Worm (Caenorhabditis elegans): ENCODE measurements around the gene pdzd-8.

Gene pdzd-8

DNA sequence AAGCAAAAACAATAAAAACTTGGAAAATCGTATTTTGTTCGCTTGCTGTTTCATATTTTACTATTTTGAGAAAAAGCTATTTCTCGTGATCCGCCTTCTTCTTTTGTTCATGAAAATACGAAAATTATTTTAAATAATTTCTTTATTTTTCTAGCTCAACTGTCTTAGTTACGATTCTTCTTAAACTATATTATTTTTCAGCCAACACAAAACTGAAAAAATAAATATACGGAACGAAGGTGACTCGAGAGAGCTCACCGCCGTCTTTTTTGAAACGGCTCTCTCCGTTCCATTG lies at the start of gene pdzd-8:
Gene pdzd-8, plus strand, starts transcription at position 196 of the 295 bp plus-strand sequence.
- no peak for TF ChIP-seq mab-5 (tag; optimal IDR thresholded peaks at IDR 0.05)
- no peak for TF ChIP-seq nhr-237 (tag; optimal IDR thresholded peaks at IDR 0.05)
- no peak for TF ChIP-seq aly-2 (tag; optimal IDR thresholded peaks at IDR 0.05)
- no peak for TF ChIP-seq sma-3 (GFP tag; optimal IDR thresholded peaks at IDR 0.05)
- TF ChIP-seq ama-1 (optimal IDR thresholded peaks at IDR 0.05): no peak
- TF ChIP-seq nhr-25 (tag; optimal IDR thresholded peaks at IDR 0.05): no peak
- TF ChIP-seq elt-3 (tag; optimal IDR thresholded peaks at IDR 0.05): no peak
- TF ChIP-seq fos-1 (tag; optimal IDR thresholded peaks at IDR 0.05): no peak
- TF ChIP-seq mbf-1 (tag; optimal IDR thresholded peaks at IDR 0.05): no peak
- no peak for TF ChIP-seq peb-1 (tag; optimal IDR thresholded peaks at IDR 0.05)
- no peak for TF ChIP-seq sem-4 (tag; optimal IDR thresholded peaks at IDR 0.05)
- no peak for TF ChIP-seq unc-39 (tag; optimal IDR thresholded peaks at IDR 0.05)
- no peak for TF ChIP-seq snpc-4 (tag; optimal IDR thresholded peaks at IDR 0.05)
- TF ChIP-seq sma-9 (GFP tag; optimal IDR thresholded peaks at IDR 0.05): no peak
- no peak for TF ChIP-seq sma-9 (tag; optimal IDR thresholded peaks at IDR 0.05)
- TF ChIP-seq zag-1 (tag; optimal IDR thresholded peaks at IDR 0.05): no peak
- no peak for TF ChIP-seq lsy-2 (tag; optimal IDR thresholded peaks at IDR 0.05)
- no peak for TF ChIP-seq nhr-10 (tag; optimal IDR thresholded peaks at IDR 0.05)
- TF ChIP-seq nhr-23 (tag; optimal IDR thresholded peaks at IDR 0.05): no peak
- no peak for TF ChIP-seq mdl-1 (tag; optimal IDR thresholded peaks at IDR 0.05)

DNA sequence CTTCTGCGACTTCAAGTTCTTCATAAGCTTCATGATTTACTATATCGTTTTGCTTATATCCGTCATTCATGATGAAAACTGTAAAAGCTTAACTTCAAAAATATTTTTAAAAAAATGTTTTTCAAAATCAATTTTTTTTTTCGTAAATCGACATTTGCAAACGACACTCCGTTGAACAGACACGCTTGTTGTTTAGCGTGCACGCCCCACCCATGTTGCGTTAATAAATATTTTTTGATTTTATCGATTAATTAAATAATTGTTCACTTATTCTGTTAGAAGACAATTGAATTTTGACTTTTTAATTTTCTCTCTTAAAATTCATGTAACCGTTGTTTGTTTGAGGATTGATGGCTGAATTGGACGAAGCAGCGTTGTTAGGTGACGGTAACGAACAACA lies 49.3 kb upstream of the pdzd-8 start, which contains the start of the genes D1046.2 and cfim-2:
Gene D1046.2, minus strand, starts transcription at position 78 of the 400 bp plus-strand sequence.
Gene cfim-2, plus strand, starts transcription at position 335 of the 400 bp plus-strand sequence.
- TF ChIP-seq unc-55 (GFP tag; optimal IDR thresholded peaks at IDR 0.05) (peak; percentile 52), C34F6.9 (tag; optimal IDR thresholded peaks at IDR 0.05) (peak; percentile 45), gmeb-1 (tag; optimal IDR thresholded peaks at IDR 0.05) (peak; percentile 42), lsy-2 (tag; optimal IDR thresholded peaks at IDR 0.05) (peak in 1 of 2 experiments; percentile 51), fos-1 (tag; optimal IDR thresholded peaks at IDR 0.05) (no peak)

DNA sequence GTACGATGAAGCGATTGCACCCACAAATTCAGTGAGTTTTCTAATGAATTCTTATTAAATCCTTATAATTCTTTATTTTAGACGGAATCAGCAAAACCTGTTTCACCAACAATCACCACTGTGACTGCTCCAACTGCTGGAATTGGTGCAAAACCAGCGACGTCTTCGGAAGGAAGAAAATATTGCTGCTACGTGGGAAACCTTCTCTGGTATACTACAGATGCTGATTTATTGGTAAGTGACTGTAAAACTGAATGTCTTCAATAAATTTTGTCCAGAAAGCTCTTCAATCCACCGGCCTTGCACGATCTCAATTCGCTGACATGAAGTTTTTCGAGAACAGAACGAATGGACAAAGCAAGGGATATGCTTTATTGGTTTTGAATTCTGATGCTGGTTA lies 48.8 kb upstream of the pdzd-8 start:
- no peak for TF ChIP-seq nhr-10 (tag; optimal IDR thresholded peaks at IDR 0.05)

ce11 chrIV:8927093-8927492 lies 48.2 kb upstream of the pdzd-8 start:
- TF ChIP-seq ama-1 (optimal IDR thresholded peaks at IDR 0.05) (no peak), ZK546.5 (tag; optimal IDR thresholded peaks at IDR 0.05) (no peak), alr-1 (tag; optimal IDR thresholded peaks at IDR 0.05) (no peak), skn-1 (tag; optimal IDR thresholded peaks at IDR 0.05) (no peak), nhr-77 (tag; optimal IDR thresholded peaks at IDR 0.05) (no peak), ztf-4 (tag; optimal IDR thresholded peaks at IDR 0.05) (peak; percentile 29), nhr-6 (tag; optimal IDR thresholded peaks at IDR 0.05) (no peak), nhr-23 (tag; optimal IDR thresholded peaks at IDR 0.05) (no peak), dmd-4 (tag; optimal IDR thresholded peaks at IDR 0.05) (no peak), C34F6.9 (tag; optimal IDR thresholded peaks at IDR 0.05) (peak; percentile 63), ceh-16 (tag; optimal IDR thresholded peaks at IDR 0.05) (peak; percentile 42), nhr-129 (tag; optimal IDR thresholded peaks at IDR 0.05) (peak; percentile 82), snpc-4 (tag; optimal IDR thresholded peaks at IDR 0.05) (peak; percentile 18), elt-3 (tag; optimal IDR thresholded peaks at IDR 0.05) (no peak), R02D3.7 (tag; optimal IDR thresholded peaks at IDR 0.05) (no peak), elt-1 (tag; optimal IDR thresholded peaks at IDR 0.05) (no peak), sma-9 (GFP tag; optimal IDR thresholded peaks at IDR 0.05) (peak; percentile 75), sma-9 (tag; optimal IDR thresholded peaks at IDR 0.05) (no peak), peb-1 (tag; optimal IDR thresholded peaks at IDR 0.05) (no peak), F13H6.1 (tag; optimal IDR thresholded peaks at IDR 0.05) (peak; percentile 87), nhr-21 (tag; optimal IDR thresholded peaks at IDR 0.05) (peak; percentile 84), aly-2 (tag; optimal IDR thresholded peaks at IDR 0.05) (no peak), lin-13 (GFP tag; optimal IDR thresholded peaks at IDR 0.05) (peak; percentile 70), Y55F3AM.14 (GFP tag; optimal IDR thresholded peaks at IDR 0.05) (peak; percentile 71), unc-62 (GFP tag; optimal IDR thresholded peaks at IDR 0.05) (no peak), lin-11 (tag; optimal IDR thresholded peaks at IDR 0.05) (peak; percentile 78), ztf-11 (tag; optimal IDR thresholded peaks at IDR 0.05) (no peak), unc-55 (GFP tag; optimal IDR thresholded peaks at IDR 0.05) (peak; percentile 54), sem-4 (tag; optimal IDR thresholded peaks at IDR 0.05) (peak; percentile 52), egl-27 (tag; optimal IDR thresholded peaks at IDR 0.05) (peak; percentile 41), fos-1 (tag; optimal IDR thresholded peaks at IDR 0.05) (peak; percentile 78), nhr-237 (tag; optimal IDR thresholded peaks at IDR 0.05) (no peak), ztf-1 (GFP tag; conservative IDR thresholded peaks at IDR 0.05) (no peak), nhr-10 (tag; optimal IDR thresholded peaks at IDR 0.05) (peak; percentile 24), lsy-2 (tag; optimal IDR thresholded peaks at IDR 0.05) (peak in 1 of 2 experiments; percentile 23), zag-1 (tag; optimal IDR thresholded peaks at IDR 0.05) (no peak), gmeb-1 (tag; optimal IDR thresholded peaks at IDR 0.05) (peak; percentile 68), sma-3 (GFP tag; optimal IDR thresholded peaks at IDR 0.05) (peak; percentile 81), nhr-12 (tag; optimal IDR thresholded peaks at IDR 0.05) (no peak), lin-39 (tag; optimal IDR thresholded peaks at IDR 0.05) (no peak), nhr-11 (tag; optimal IDR thresholded peaks at IDR 0.05) (no peak), crh-2 (tag; optimal IDR thresholded peaks at IDR 0.05) (peak; percentile 68)

Measured in whole organism, L2 larva.